Worm (Caenorhabditis elegans): ENCODE data around the gene uaf-1.

DNA sequence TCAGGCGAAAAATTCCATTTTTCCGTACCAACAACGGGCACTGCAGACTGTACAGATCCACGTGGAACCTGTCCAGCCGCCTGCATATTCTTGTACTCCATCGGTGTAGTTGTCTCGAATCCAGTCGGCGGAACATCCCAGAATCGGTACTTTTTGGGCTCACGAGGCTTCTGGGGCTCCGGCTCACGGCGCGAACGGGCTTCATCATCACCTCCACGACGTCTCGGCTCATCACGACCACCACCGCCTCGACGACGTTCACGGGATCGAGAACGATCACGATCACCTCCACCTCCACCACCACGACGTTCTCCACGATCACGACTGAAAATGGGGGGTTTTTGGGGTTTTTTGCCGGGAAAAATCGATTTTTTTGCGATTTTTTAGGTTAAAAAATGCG is 2.2 kb downstream of the uaf-1 start:
- no peak for TF ChIP-seq nhr-11 (tag; optimal IDR thresholded peaks at IDR 0.05)
- TF ChIP-seq ceh-90 (tag; optimal IDR thresholded peaks at IDR 0.05) = no peak
- TF ChIP-seq fos-1 (tag; optimal IDR thresholded peaks at IDR 0.05) = no peak
- TF ChIP-seq unc-30 (tag; optimal IDR thresholded peaks at IDR 0.05) = no peak
